Fruit fly (Drosophila melanogaster) Kc167 (cell line): Measurements from ENCODE around the gene CG43347.

Experiments
- Myc ChIP-seq: fragments of >200 bp; optimal IDR thresholded peaks from 2 replicates; lab custom pipeline; 2017; ENCODE audit warnings: missing external identifiers
- Sin3A ChIP-seq: fragments of >200 bp; optimal IDR thresholded peaks from 2 replicates; lab custom pipeline; 2018; ENCODE audit warnings: missing external identifiers
- h ChIP-seq: fragments of >200 bp; optimal IDR thresholded peaks from 3 replicates; lab custom pipeline; 2018; ENCODE audit warnings: missing external identifiers
- insv ChIP-seq: fragments of >200 bp; optimal IDR thresholded peaks from 3 replicates; lab custom pipeline; 2018; ENCODE audit warnings: missing external identifiers
- psq ChIP-seq: fragments of >200 bp; optimal IDR thresholded peaks from 2 replicates; lab custom pipeline; 2017; ENCODE audit warnings: missing external identifiers
- ttk ChIP-seq: sonication (Bioruptor generic); optimal IDR thresholded peaks from 2 replicates; lab custom pipeline; 2017; ENCODE audit warnings: missing external identifiers

Gene CG43347

dm6 chrX:10557432-10557831 is 62.6 kb downstream of the CG43347 start:
- TF ChIP-seq Myc (lab: Kevin White, UChicago): no peak
- no peak for TF ChIP-seq h
- no peak for TF ChIP-seq ttk
- no peak for TF ChIP-seq psq (lab: Kevin White, UChicago)
- no peak for TF ChIP-seq insv
- no peak for TF ChIP-seq Sin3A (lab: Kevin White, UChicago)
